Worm (Caenorhabditis elegans) whole organism, young adult: Measurements from ENCODE around the gene ztf-22.

Source experiments
- F33H1.4 ChIP-seq: fragments of 200-800 bp; sonication (Bioruptor generic); IDR thresholded peaks from 2 replicates; pipeline ENCODE4 v1.3.6; 2022; ENCODE audit warnings: missing genetic modification reagents, missing genetic modification characterization, missing compliant biosample characterization
- Y56A3A.18 ChIP-seq: fragments of 200-800 bp; sonication (Bioruptor generic); IDR thresholded peaks from 2 replicates; pipeline ENCODE4 v1.3.6; 2022; ENCODE audit warnings: missing genetic modification reagents, missing genetic modification characterization, missing compliant biosample characterization
- ama-1 ChIP-seq, 3 experiments: fragments of 150-350 bp in 1 of 3; sonication (generic microtip) in 2 of 3; optimal IDR thresholded peaks; 2 replicates each; lab custom pipeline; 2014 to 2018; ENCODE audit warnings: missing biosample characterization in 2 of 3, missing genetic modification characterization in 2 of 3, missing genetic modification reagents in 2 of 3
- dox-1 ChIP-seq: fragments of 200-800 bp; sonication (Bioruptor generic); IDR thresholded peaks from 2 replicates; pipeline ENCODE4 v1.3.6; 2022; ENCODE audit warnings: missing genetic modification reagents, missing genetic modification characterization, missing compliant biosample characterization
- ets-4 ChIP-seq: fragments of 200-800 bp; sonication (Bioruptor generic); optimal IDR thresholded peaks from 2 replicates; lab custom pipeline; 2018; ENCODE audit warnings: mild to moderate bottlenecking, missing genetic modification characterization, missing compliant biosample characterization
- nhr-179 ChIP-seq: sonication (generic microtip); optimal IDR thresholded peaks from 2 replicates; lab custom pipeline; 2016; ENCODE audit warnings: mild to moderate bottlenecking, missing genetic modification characterization, missing compliant biosample characterization
- nhr-90 ChIP-seq: sonication (generic microtip); optimal IDR thresholded peaks from 2 replicates; lab custom pipeline; 2016; ENCODE audit warnings: missing genotype, mild to moderate bottlenecking, missing genetic modification characterization, missing compliant biosample characterization
- rcor-1 ChIP-seq: fragments of 200-800 bp; sonication (Bioruptor generic); IDR thresholded peaks from 2 replicates; pipeline ENCODE4 v1.3.6; 2022; ENCODE audit warnings: missing genetic modification reagents, missing genetic modification characterization, missing compliant biosample characterization
- sdz-38 ChIP-seq: sonication (generic microtip); optimal IDR thresholded peaks from 2 replicates; lab custom pipeline; 2016; ENCODE audit warnings: missing genotype, missing genetic modification characterization, missing compliant biosample characterization
- tbp1 ChIP-seq: fragments of 200-800 bp; sonication (Bioruptor generic); optimal IDR thresholded peaks from 2 replicates; lab custom pipeline; 2018; ENCODE audit warnings: mild to moderate bottlenecking, missing genetic modification characterization, missing compliant biosample characterization
- unc-62 ChIP-seq: fragments of 150-350 bp; optimal IDR thresholded peaks from 2 replicates; lab custom pipeline; 2014; ENCODE audit warnings: missing biosample characterization, missing genetic modification reagents, missing genetic modification characterization
- zfh-2 ChIP-seq: fragments of 200-800 bp; sonication (Bioruptor generic); conservative IDR thresholded peaks from 2 replicates; pipeline ENCODE4 v1.3.6; 2022; ENCODE audit warnings: missing genetic modification reagents, missing genetic modification characterization, missing compliant biosample characterization

DNA sequence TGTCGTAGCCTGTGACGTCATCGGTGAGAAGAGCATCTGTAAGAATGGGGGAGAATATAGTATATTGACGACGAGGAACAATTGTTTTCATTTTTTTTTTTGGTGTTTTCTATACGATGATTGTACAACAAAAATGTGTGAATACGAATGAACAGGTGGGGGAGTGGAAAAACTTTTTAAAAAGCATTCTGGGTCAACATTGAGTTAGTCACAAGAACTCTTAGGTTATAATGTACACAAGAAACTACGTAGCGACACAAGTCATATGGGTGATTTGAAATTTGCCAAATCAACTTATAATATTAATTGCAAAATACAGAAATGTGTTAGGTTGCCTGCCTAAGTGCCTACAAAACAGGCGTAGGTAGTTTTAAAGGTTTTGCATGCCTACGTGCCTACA, 1.5 kb downstream of the ztf-22 start:
- no peak for TF ChIP-seq ets-4
- TF ChIP-seq unc-62 (GFP tag; lab: Kevin White, UChicago), result no peak
- TF ChIP-seq ama-1 (optimal IDR thresholded peaks at IDR 0.05; lab: Kevin White, UChicago), result no peak
- no peak for TF ChIP-seq ama-1 (GFP tag; optimal IDR thresholded peaks at IDR 0.05; lab: Kevin White, UChicago)
- TF ChIP-seq dox-1 (GFP tag; lab: Robert Waterston, UW), result no peak
- no peak for TF ChIP-seq nhr-90 (tag; lab: Kevin White, UChicago)
- no peak for TF ChIP-seq tbp1 (GFP tag; lab: Kevin White, UChicago)
- TF ChIP-seq zfh-2, result no peak
- TF ChIP-seq Y56A3A.18, result no peak
- TF ChIP-seq rcor-1 (GFP tag; lab: Robert Waterston, UW), result no peak
- TF ChIP-seq sdz-38 (tag; lab: Kevin White, UChicago), result no peak
- no peak for TF ChIP-seq F33H1.4 (GFP tag; lab: Robert Waterston, UW)
- TF ChIP-seq nhr-179 (tag; lab: Kevin White, UChicago), result no peak
